Worm (Caenorhabditis elegans): ENCODE data around the gene srw-38.

- no peak for TF ChIP-seq hnd-1 (tag; optimal IDR thresholded peaks at IDR 0.05)
- TF ChIP-seq ama-1 (optimal IDR thresholded peaks at IDR 0.05) = no peak
- no peak for TF ChIP-seq tbx-11 (GFP tag; IDR thresholded peaks at IDR 0.05)
- no peak for TF ChIP-seq aly-1 (tag; optimal IDR thresholded peaks at IDR 0.05)
- no peak for TF ChIP-seq B0310.2 (tag; optimal IDR thresholded peaks at IDR 0.05)
- no peak for TF ChIP-seq ceh-13 (GFP tag; optimal IDR thresholded peaks at IDR 0.05)
- no peak for TF ChIP-seq flt-1 (GFP tag; IDR thresholded peaks at IDR 0.05)
- no peak for TF ChIP-seq hmbx-1 (tag; optimal IDR thresholded peaks at IDR 0.05)
- no peak for TF ChIP-seq sea-1 (GFP tag; conservative IDR thresholded peaks at IDR 0.05)
- TF ChIP-seq hmg-4 (GFP tag; optimal IDR thresholded peaks at IDR 0.05) = no peak
- TF ChIP-seq tra-4 (tag; optimal IDR thresholded peaks at IDR 0.05) = no peak
These were observed 41.3 kb upstream of the srw-38 start, which contains the start of gene M162.7 for ce11 chrV:19794931-19795330.

Measured in whole organism, early embryonic.